Worm (Caenorhabditis elegans): Measurements from ENCODE around the gene rad-23.

Gene rad-23

DNA sequence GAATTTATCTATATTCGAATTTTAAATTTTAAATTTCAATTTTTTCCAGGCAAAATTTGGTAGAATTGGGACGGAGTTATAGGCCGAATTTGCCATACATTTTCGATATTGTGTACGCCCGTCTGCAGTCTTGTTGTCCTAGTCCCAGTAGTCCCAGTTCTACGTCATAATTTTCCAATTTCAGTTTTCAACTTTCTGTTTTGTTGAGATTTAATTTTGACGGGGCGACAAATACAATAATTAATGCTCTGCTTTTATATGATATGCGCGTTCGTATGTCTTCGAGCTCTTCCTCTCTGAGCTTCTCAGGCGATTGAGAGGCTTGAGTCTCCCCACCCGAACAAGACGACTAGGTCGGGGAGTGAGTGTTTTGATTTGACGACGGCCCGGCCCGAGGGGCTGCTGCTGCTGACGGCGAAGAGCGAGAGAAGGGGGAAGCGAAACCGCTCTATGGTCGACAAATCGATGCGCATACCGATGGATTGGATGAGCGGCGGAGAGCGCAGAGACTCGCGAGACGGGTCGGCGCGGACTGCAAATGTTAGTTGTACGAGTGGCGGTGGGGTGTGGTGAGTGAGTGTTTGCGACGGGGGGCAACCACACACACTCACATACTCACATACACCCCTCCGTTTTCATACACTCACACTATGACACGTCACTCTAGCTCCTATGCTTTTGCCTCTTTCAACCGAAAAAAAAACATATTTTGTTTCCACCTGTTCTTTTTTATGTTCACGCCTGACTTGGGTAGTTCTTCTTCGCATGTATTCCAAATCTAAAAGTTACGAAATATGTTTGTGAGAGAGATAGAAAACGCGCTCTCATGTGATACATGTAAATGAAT, 17.6 kb downstream of the rad-23 start (continued):
- peak; percentile 84 for TF ChIP-seq lin-13 (GFP tag; optimal IDR thresholded peaks at IDR 0.05)
- TF ChIP-seq Y48G9A.11 (GFP tag; IDR thresholded peaks at IDR 0.05): no peak
- TF ChIP-seq unc-130 (GFP tag; optimal IDR thresholded peaks at IDR 0.05): no peak
- peak; percentile 61; the same call in 1 of the 2 replicates for TF ChIP-seq tra-1 (GFP tag; IDR thresholded peaks at IDR 0.05)
- 0 out of 2 replicates have a peak, but pooled peaks have one; percentile 31 for TF ChIP-seq zfp-3 (GFP tag; conservative IDR thresholded peaks at IDR 0.05)
- TF ChIP-seq mdl-1 (tag; optimal IDR thresholded peaks at IDR 0.05): peak; percentile 45 to 83
- TF ChIP-seq nhr-6 (tag; optimal IDR thresholded peaks at IDR 0.05): peak; percentile 79
- TF ChIP-seq cey-2 (tag; optimal IDR thresholded peaks at IDR 0.05; ENCODE audit: borderline replicate concordance, insufficient read depth): no peak
- peak; percentile 66 for TF ChIP-seq F37D6.2 (tag; optimal IDR thresholded peaks at IDR 0.05)
- peak; percentile 36 for TF ChIP-seq fkh-10 (GFP tag; optimal IDR thresholded peaks at IDR 0.05)
- TF ChIP-seq Y105C5A.15 (GFP tag; IDR thresholded peaks at IDR 0.05): no peak
- TF ChIP-seq Y5F2A.4 (GFP tag; optimal IDR thresholded peaks at IDR 0.05): no peak
- TF ChIP-seq duxl-1 (tag; optimal IDR thresholded peaks at IDR 0.05; ENCODE audit: poor library complexity): peak; percentile 57
- no peak for TF ChIP-seq lin-29 (GFP tag; IDR thresholded peaks at IDR 0.05)
- TF ChIP-seq aly-2 (tag; optimal IDR thresholded peaks at IDR 0.05): no peak
- TF ChIP-seq daf-12 (tag; optimal IDR thresholded peaks at IDR 0.05): no peak
- 0 out of 2 replicates have a peak, but pooled peaks have one; percentile 19 for TF ChIP-seq tag-97 (GFP tag; IDR thresholded peaks at IDR 0.05)
- peak in 1 of 2 experiments; percentile 20 for TF ChIP-seq daf-16 (GFP tag; optimal IDR thresholded peaks at IDR 0.05)
- peak; percentile 30 for TF ChIP-seq daf-16 (tag; optimal IDR thresholded peaks at IDR 0.05)
- TF ChIP-seq pha-4 (GFP tag; IDR thresholded peaks at IDR 0.05): peak; percentile 78
- TF ChIP-seq pha-4 (tag; optimal IDR thresholded peaks at IDR 0.05): peak; percentile 57
- TF ChIP-seq pqm-1 (tag; optimal IDR thresholded peaks at IDR 0.05): no peak
- 0 out of 2 replicates have a peak, but pooled peaks have one; percentile 26 for TF ChIP-seq lim-7 (GFP tag; IDR thresholded peaks at IDR 0.05)
- no peak for TF ChIP-seq nhr-237 (tag; optimal IDR thresholded peaks at IDR 0.05)
- TF ChIP-seq lsy-2 (tag; optimal IDR thresholded peaks at IDR 0.05): peak; percentile 56 to 74
- peak; percentile 79 for TF ChIP-seq nhr-28 (tag; optimal IDR thresholded peaks at IDR 0.05)
- peak; percentile 59 for TF ChIP-seq lin-38 (GFP tag; IDR thresholded peaks at IDR 0.05)
- TF ChIP-seq spr-3 (GFP tag; optimal IDR thresholded peaks at IDR 0.05): peak; percentile 46
- no peak for TF ChIP-seq zip-2 (tag; optimal IDR thresholded peaks at IDR 0.05)
- no peak for TF ChIP-seq unc-62 (GFP tag; optimal IDR thresholded peaks at IDR 0.05 in 1 of 2)
- no peak for TF ChIP-seq unc-62 (tag; optimal IDR thresholded peaks at IDR 0.05)

DNA sequence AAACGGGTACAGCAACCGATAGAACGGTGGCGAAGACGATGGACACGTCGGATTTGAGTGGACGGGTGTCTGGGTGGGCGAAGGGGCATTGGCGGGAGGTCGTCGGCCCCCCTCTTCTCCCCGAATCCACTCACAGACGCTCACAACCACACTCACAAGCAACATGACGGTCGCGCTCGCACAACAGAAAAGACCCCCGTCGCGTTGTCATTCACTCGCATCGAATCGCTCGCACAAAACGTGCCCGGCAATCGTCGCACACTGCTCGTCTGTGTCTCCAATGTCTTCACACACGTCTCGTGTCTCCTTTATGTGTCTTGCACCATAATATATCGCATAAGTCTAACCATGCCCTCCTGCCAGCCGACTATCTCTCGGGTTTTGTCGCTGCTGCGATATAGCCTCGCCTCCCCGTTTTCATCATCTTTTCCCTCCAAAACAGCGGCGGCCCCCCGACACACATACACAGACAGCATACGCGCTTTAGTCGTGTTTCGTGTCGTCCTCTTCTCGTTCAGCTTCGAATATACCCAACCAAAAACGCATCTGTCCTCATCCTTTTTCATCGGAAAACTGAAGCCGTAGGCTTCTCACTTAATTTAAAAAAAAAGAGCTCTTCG, 18.4 kb downstream of the rad-23 start:
- TF ChIP-seq tag-97 (GFP tag; IDR thresholded peaks at IDR 0.05) (no peak), nhr-6 (tag; optimal IDR thresholded peaks at IDR 0.05) (peak; percentile 78), nhr-237 (tag; optimal IDR thresholded peaks at IDR 0.05) (peak; percentile 12), zfp-2 (tag; optimal IDR thresholded peaks at IDR 0.05) (no peak), T20F7.1 (GFP tag; optimal IDR thresholded peaks at IDR 0.05) (no peak), mdl-1 (tag; optimal IDR thresholded peaks at IDR 0.05) (peak; percentile 84 to 97), set-16 (GFP tag; IDR thresholded peaks at IDR 0.05) (peak; percentile 96), unc-130 (GFP tag; optimal IDR thresholded peaks at IDR 0.05) (no peak), mes-2 (tag; optimal IDR thresholded peaks at IDR 0.05; ENCODE audit: poor library complexity, severe bottlenecking) (peak; percentile 81), nhr-28 (tag; optimal IDR thresholded peaks at IDR 0.05) (peak; percentile 84), Y48G9A.11 (GFP tag; IDR thresholded peaks at IDR 0.05) (no peak), ztf-7 (tag; optimal IDR thresholded peaks at IDR 0.05) (peak; percentile 72), lin-38 (GFP tag; IDR thresholded peaks at IDR 0.05) (peak; percentile 61), cey-2 (tag; optimal IDR thresholded peaks at IDR 0.05; ENCODE audit: borderline replicate concordance, insufficient read depth) (peak; percentile 50), zag-1 (tag; optimal IDR thresholded peaks at IDR 0.05) (no peak), Y75B8A.6 (GFP tag; IDR thresholded peaks at IDR 0.05) (no peak), fos-1 (tag; optimal IDR thresholded peaks at IDR 0.05) (no peak), nhr-111 (GFP tag; optimal IDR thresholded peaks at IDR 0.05) (no peak), dmd-8 (GFP tag; IDR thresholded peaks at IDR 0.05) (no peak), nhr-25 (tag; optimal IDR thresholded peaks at IDR 0.05; ENCODE audit: borderline replicate concordance, insufficient read depth) (peak; percentile 90), jun-1 (tag; optimal IDR thresholded peaks at IDR 0.05) (peak; percentile 61), nhr-102 (tag; optimal IDR thresholded peaks at IDR 0.05) (peak; percentile 26), lim-7 (GFP tag; IDR thresholded peaks at IDR 0.05) (no peak), spr-1 (tag; optimal IDR thresholded peaks at IDR 0.05) (peak; percentile 74), ama-1 (optimal IDR thresholded peaks at IDR 0.05) (peak; percentile 74), skn-1 (tag; optimal IDR thresholded peaks at IDR 0.05) (no peak)

All from whole organism, L4 larva.